Worm (Caenorhabditis elegans) whole organism, dauer: ENCODE data around the gene F59B10.2.

Experiments used
- unc-62 ChIP-seq: sonication (generic microtip); optimal IDR thresholded peaks from 2 replicates; lab custom pipeline; 2017; ENCODE audit warnings: missing biosample characterization, missing genetic modification reagents, missing genetic modification characterization

F59B10.2 gene

DNA sequence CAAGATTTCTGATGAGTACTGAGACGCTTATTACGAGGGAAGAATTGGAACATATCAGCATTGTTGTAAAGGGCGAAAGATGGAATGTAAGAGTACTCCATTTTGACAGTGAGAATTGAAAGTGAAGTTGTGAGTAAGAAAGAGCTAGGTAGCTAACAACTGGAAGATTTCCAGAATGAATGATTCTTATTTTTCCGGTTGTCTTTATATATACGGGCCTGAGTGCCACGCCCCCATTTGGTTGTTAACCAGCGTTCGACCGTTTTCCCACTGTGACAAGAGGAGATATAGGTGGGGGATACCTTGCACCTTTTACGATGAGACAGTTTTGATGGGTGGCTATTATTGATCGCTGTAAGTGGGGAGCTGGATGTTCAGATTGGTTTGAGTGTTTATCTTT, 38.4 kb downstream of the F59B10.2 start, which contains the start of gene ZK666.1:
TSS of gene ZK666.1 (minus strand) at position 101 of the 400 bp plus-strand sequence.
- TF ChIP-seq unc-62 (GFP tag; lab: Kevin White, UChicago): no peak

DNA sequence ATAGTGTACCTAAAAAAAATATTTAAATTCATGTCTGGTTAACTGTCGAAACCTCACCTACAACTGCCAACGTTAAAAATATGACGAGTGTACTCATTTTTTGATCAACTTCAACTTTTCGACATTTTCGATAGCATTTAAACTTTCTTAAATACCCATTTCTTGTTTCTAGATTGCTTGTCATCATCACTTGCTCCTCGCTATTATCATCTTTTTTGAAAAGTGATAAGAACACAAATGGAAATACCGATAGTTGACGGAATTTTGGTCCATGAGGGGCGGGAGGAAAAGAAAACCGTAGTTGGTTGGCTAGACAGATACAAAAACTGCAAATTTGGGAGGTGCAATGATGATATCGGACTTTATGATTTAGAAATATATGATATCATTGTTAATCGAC, 39.5 kb downstream of the F59B10.2 start, which contains the start of gene clec-143:
TSS of gene clec-143 (minus strand) at position 139 of the 400 bp plus-strand sequence.
- TF ChIP-seq unc-62 (GFP tag; lab: Kevin White, UChicago): no peak

DNA sequence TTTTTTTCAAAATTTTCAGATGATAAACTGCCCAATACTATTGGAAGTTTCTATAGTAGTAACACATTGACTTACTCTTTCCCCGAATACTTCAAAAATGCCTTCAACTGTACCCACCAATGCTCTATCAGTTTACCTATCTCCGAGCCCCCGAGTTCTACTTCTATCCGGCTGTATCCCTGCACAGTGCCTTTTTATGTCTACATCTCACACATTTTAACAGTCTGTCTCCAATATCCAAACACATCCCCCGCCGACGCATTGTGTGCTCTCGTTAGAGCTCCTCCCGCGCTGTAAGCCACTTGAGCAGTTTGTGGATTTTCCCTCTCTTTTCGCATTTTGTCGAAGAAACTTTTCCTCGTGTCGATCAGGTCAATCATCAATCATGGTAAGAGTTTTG, 43.1 kb downstream of the F59B10.2 start, which contains the start of gene tnc-2:
TSS of gene tnc-2 (plus strand) at position 301 of the 400 bp plus-strand sequence.
- no peak for TF ChIP-seq unc-62 (GFP tag; lab: Kevin White, UChicago)

DNA sequence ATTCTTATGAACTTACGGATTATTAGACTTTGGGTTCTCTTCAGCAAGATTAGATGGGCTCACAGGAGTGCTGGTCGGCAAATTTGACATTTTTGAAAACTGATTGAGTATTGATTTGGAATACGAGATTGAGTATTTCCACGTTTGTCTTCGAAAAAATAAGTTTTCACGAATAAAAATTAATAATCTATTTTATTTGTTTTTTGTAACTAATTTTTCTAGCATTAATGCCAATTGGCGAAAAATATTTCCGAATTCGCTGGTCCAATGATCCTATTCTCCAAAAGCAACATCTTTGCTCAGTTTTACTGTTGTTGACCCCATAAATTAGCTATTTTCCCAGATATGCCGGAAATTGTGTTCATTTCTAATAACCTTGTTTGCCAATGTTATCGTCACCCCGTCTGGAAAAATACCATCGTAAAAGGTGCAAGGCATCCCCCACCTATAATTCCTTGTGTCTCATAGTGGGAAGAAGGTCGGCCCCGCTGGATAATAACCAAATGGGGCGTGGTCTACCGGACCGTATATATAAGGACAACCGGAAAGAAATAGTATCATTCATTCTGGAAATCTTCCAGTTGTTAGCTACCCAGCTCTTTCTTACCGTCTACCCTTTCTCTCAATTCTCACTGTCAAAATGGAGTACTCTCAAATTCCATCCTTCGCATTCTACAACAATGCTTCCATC, 45.3 kb downstream of the F59B10.2 start, which contains the start of the genes ZK673.6 and sdz-37:
TSS of gene ZK673.6 (minus strand) at position 101 of the 691 bp plus-strand sequence.
TSS of gene sdz-37 (plus strand) at position 641 of the 691 bp plus-strand sequence.
- no peak for TF ChIP-seq unc-62 (GFP tag; lab: Kevin White, UChicago)

DNA sequence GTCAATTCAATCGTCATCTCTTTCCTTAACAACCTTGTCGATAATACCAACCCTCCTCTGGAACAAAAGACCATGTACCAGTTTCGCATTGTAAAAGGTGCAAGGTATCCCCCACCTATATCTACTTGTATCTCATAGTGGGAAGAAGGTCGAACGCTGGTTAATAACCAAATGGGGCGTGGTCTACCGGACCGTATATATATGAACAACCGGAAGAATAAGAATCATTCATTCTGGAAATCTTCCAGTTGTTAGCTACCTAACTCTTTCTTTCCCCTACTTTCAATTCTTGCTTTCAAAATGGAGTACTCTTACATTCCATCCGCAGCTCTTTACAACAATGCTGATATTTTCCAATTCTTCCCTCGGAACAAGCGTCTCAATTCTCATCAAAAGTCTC, 48.4 kb downstream of the F59B10.2 start, which contains the start of gene ZK673.5:
TSS of gene ZK673.5 (plus strand) at position 301 of the 400 bp plus-strand sequence.
- no peak for TF ChIP-seq unc-62 (GFP tag; lab: Kevin White, UChicago)
